Worm (Caenorhabditis elegans) whole organism, mixed stage, embryonic: ENCODE results near the gene Y38F2AL.12.

Experiments
- bed-3 ChIP-seq: fragments of 200-800 bp; sonication (Bioruptor generic); optimal IDR thresholded peaks from 3 replicates; lab custom pipeline; 2018; ENCODE audit warnings: mild to moderate bottlenecking, missing genetic modification characterization, moderate library complexity, missing compliant biosample characterization
- blmp-1 ChIP-seq: fragments of 150-350 bp; optimal IDR thresholded peaks from 2 replicates; lab custom pipeline; 2014; ENCODE audit warnings: missing biosample characterization, missing genetic modification characterization
- ceh-43 ChIP-seq: fragments of 200-800 bp; sonication (Bioruptor generic); optimal IDR thresholded peaks from 2 replicates; lab custom pipeline; 2018; ENCODE audit warnings: mild to moderate bottlenecking, missing genetic modification characterization, moderate library complexity, missing compliant biosample characterization
- ceh-83 ChIP-seq: fragments of 200-800 bp; sonication (Bioruptor generic); optimal IDR thresholded peaks from 2 replicates; lab custom pipeline; 2018; ENCODE audit warnings: mild to moderate bottlenecking, missing genetic modification characterization, missing compliant biosample characterization
- ces-1 ChIP-seq: fragments of 150-350 bp; optimal IDR thresholded peaks from 2 replicates; lab custom pipeline; 2014; ENCODE audit warnings: missing biosample characterization, missing genetic modification reagents, missing genetic modification characterization
- cnd-1 ChIP-seq: fragments of 200-800 bp; sonication (Bioruptor generic); optimal IDR thresholded peaks from 2 replicates; lab custom pipeline; 2018; ENCODE audit warnings: mild to moderate bottlenecking, missing genetic modification characterization, missing compliant biosample characterization
- drap-1 ChIP-seq: fragments of 200-800 bp; sonication (Bioruptor generic); optimal IDR thresholded peaks from 3 replicates; lab custom pipeline; 2018; ENCODE audit warnings: mild to moderate bottlenecking, missing genetic modification characterization, missing compliant biosample characterization
- elt-1 ChIP-seq: sonication (generic microtip); optimal IDR thresholded peaks from 2 replicates; lab custom pipeline; 2017; ENCODE audit warnings: missing genetic modification characterization, mild to moderate bottlenecking, missing compliant biosample characterization, antibody characterized with exemption, moderate library complexity, borderline replicate concordance; ENCODE audit not compliant: insufficient read depth
- elt-3 ChIP-seq: fragments of 150-350 bp; optimal IDR thresholded peaks from 2 replicates; lab custom pipeline; 2014; ENCODE audit warnings: missing biosample characterization, missing genetic modification characterization
- flh-1 ChIP-seq: fragments of 200-800 bp; sonication (Bioruptor generic); optimal IDR thresholded peaks from 2 replicates; lab custom pipeline; 2018; ENCODE audit warnings: mild to moderate bottlenecking, missing genetic modification characterization, moderate library complexity, missing compliant biosample characterization
- ham-2 ChIP-seq: fragments of 200-800 bp; sonication (Bioruptor generic); optimal IDR thresholded peaks from 2 replicates; lab custom pipeline; 2018; ENCODE audit warnings: mild to moderate bottlenecking, missing genetic modification characterization, missing compliant biosample characterization
- hlh-1 ChIP-seq: fragments of 150-350 bp; optimal IDR thresholded peaks from 2 replicates; lab custom pipeline; 2014; ENCODE audit warnings: missing biosample characterization, missing genetic modification reagents, missing genetic modification characterization
- lin-32 ChIP-seq: fragments of 200-800 bp; sonication (Bioruptor generic); optimal IDR thresholded peaks from 2 replicates; lab custom pipeline; 2018; ENCODE audit warnings: mild to moderate bottlenecking, missing genetic modification characterization, missing compliant biosample characterization
- lsy-2 ChIP-seq: fragments of 150-350 bp; optimal IDR thresholded peaks from 2 replicates; lab custom pipeline; 2014; ENCODE audit warnings: missing biosample characterization, missing genetic modification characterization
- mab-5 ChIP-seq: fragments of 150-350 bp; optimal IDR thresholded peaks from 2 replicates; lab custom pipeline; 2014; ENCODE audit warnings: missing biosample characterization, missing genetic modification characterization
- mep-1 ChIP-seq: fragments of 150-350 bp; optimal IDR thresholded peaks from 2 replicates; lab custom pipeline; 2017; ENCODE audit warnings: missing biosample characterization, missing genetic modification reagents, missing genetic modification characterization, inconsistent platforms
- mls-2 ChIP-seq: sonication (generic microtip); optimal IDR thresholded peaks from 2 replicates; lab custom pipeline; 2016; ENCODE audit warnings: mild to moderate bottlenecking, missing genetic modification characterization, moderate library complexity, missing compliant biosample characterization
- nhr-12 ChIP-seq: fragments of 150-350 bp; optimal IDR thresholded peaks from 2 replicates; lab custom pipeline; 2014; ENCODE audit warnings: missing biosample characterization, missing genetic modification characterization
- nhr-2 ChIP-seq: fragments of 150-350 bp; optimal IDR thresholded peaks from 2 replicates; lab custom pipeline; 2014; ENCODE audit warnings: missing biosample characterization, missing genetic modification characterization
- nhr-237 ChIP-seq: fragments of 150-350 bp; optimal IDR thresholded peaks from 2 replicates; lab custom pipeline; 2014; ENCODE audit warnings: missing biosample characterization, missing genetic modification characterization
- nhr-76 ChIP-seq: sonication (generic microtip); optimal IDR thresholded peaks from 2 replicates; lab custom pipeline; 2017; ENCODE audit warnings: missing biosample characterization, missing genetic modification characterization
- pha-4 ChIP-seq: fragments of 150-350 bp; optimal IDR thresholded peaks from 2 replicates; lab custom pipeline; 2018; ENCODE audit warnings: missing biosample characterization, missing genetic modification reagents, missing genetic modification characterization
- sem-2 ChIP-seq: fragments of 200-800 bp; sonication (Bioruptor generic); optimal IDR thresholded peaks from 2 replicates; lab custom pipeline; 2018; ENCODE audit warnings: mild to moderate bottlenecking, missing genetic modification characterization, missing compliant biosample characterization
- snpc-4 ChIP-seq: fragments of 150-350 bp; optimal IDR thresholded peaks from 2 replicates; lab custom pipeline; 2014; ENCODE audit warnings: missing biosample characterization, missing genetic modification characterization
- sptf-1 ChIP-seq: sonication (generic microtip); optimal IDR thresholded peaks from 2 replicates; lab custom pipeline; 2017; ENCODE audit warnings: mild to moderate bottlenecking, missing genetic modification characterization, moderate library complexity, missing compliant biosample characterization
- tbx-8 ChIP-seq: fragments of 200-800 bp; sonication (Bioruptor generic); optimal IDR thresholded peaks from 2 replicates; lab custom pipeline; 2018; ENCODE audit warnings: mild to moderate bottlenecking, missing genetic modification characterization, moderate library complexity, missing compliant biosample characterization
- unc-120 ChIP-seq: sonication (generic microtip); optimal IDR thresholded peaks from 2 replicates; lab custom pipeline; 2017; ENCODE audit warnings: missing genetic modification characterization, missing compliant biosample characterization; ENCODE audit not compliant: poor library complexity, severe bottlenecking
- unc-39 ChIP-seq: fragments of 150-350 bp; optimal IDR thresholded peaks from 2 replicates; lab custom pipeline; 2014; ENCODE audit warnings: missing biosample characterization, missing genetic modification characterization
- unc-62 ChIP-seq: fragments of 150-350 bp; optimal IDR thresholded peaks from 2 replicates; lab custom pipeline; 2014; ENCODE audit warnings: missing biosample characterization, missing genetic modification reagents, missing genetic modification characterization
- zip-8 ChIP-seq: fragments of 150-350 bp; optimal IDR thresholded peaks from 2 replicates; lab custom pipeline; 2014; ENCODE audit warnings: missing biosample characterization, missing genetic modification characterization
- ztf-11 ChIP-seq: fragments of 150-350 bp; optimal IDR thresholded peaks from 2 replicates; lab custom pipeline; 2014; ENCODE audit warnings: missing biosample characterization, missing genetic modification characterization

Gene Y38F2AL.12

ce11 chrIV:2307374-2307773, 9.0 kb upstream of the Y38F2AL.12 start:
- peak; percentile 21 for TF ChIP-seq sptf-1 (tag; lab: Kevin White, UChicago)
- no peak for TF ChIP-seq mls-2 (tag; lab: Kevin White, UChicago)
- no peak for TF ChIP-seq nhr-12 (tag; lab: Kevin White, UChicago)
- TF ChIP-seq, all 35 proteins: peak for 1

- TF ChIP-seq nhr-12 (tag; lab: Kevin White, UChicago) (no peak), unc-120 (tag; lab: Kevin White, UChicago) (no peak), zip-8 (peak; percentile 3), snpc-4 (tag; lab: Kevin White, UChicago) (no peak), mep-1 (no peak), drap-1 (GFP tag; lab: Kevin White, UChicago) (no peak), nhr-2 (tag; lab: Kevin White, UChicago) (no peak), pha-4 (tag; lab: Kevin White, UChicago) (no peak)
Observed at ce11 chrIV:2308203-2308602, 8.2 kb upstream of the Y38F2AL.12 start.

- TF ChIP-seq ceh-83 (GFP tag; lab: Kevin White, UChicago) (no peak), hlh-1 (tag; lab: Kevin White, UChicago) (no peak), tbx-8 (no peak), sem-2 (GFP tag; lab: Kevin White, UChicago) (no peak), bed-3 (GFP tag; lab: Kevin White, UChicago) (no peak), snpc-4 (tag; lab: Kevin White, UChicago) (no peak)
Observed at ce11 chrIV:2311554-2311953, 4.8 kb upstream of the Y38F2AL.12 start.

ce11 chrIV:2313721-2314683, 2.4 kb upstream of the Y38F2AL.12 start, which contains the start of gene vha-11:
vha-11 (minus strand) TSS chrIV:2314567.
- TF ChIP-seq lin-32 (GFP tag; lab: Kevin White, UChicago) (no peak), blmp-1 (tag; lab: Kevin White, UChicago) (no peak), unc-120 (tag; lab: Kevin White, UChicago) (no peak), sptf-1 (tag; lab: Kevin White, UChicago) (no peak), mls-2 (tag; lab: Kevin White, UChicago) (no peak), unc-62 (GFP tag; lab: Kevin White, UChicago) (no peak), nhr-76 (no peak), sem-2 (GFP tag; lab: Kevin White, UChicago) (no peak), pha-4 (tag; lab: Kevin White, UChicago) (no peak), ztf-11 (no peak), zip-8 (no peak), snpc-4 (tag; lab: Kevin White, UChicago) (no peak), bed-3 (GFP tag; lab: Kevin White, UChicago) (no peak), mab-5 (tag; lab: Kevin White, UChicago) (no peak), nhr-2 (tag; lab: Kevin White, UChicago) (no peak), nhr-237 (no peak), hlh-1 (tag; lab: Kevin White, UChicago) (no peak), ceh-43 (no peak)
- TF ChIP-seq, all 35 proteins: peak for 0

ce11 chrIV:2314862-2315261, 1.5 kb upstream of the Y38F2AL.12 start:
- no peak for TF ChIP-seq sptf-1 (tag; lab: Kevin White, UChicago)
- TF ChIP-seq unc-62 (GFP tag; lab: Kevin White, UChicago) = no peak
- no peak for TF ChIP-seq elt-3
- TF ChIP-seq flh-1 (GFP tag; lab: Kevin White, UChicago) = no peak
- no peak for TF ChIP-seq blmp-1 (tag; lab: Kevin White, UChicago)
- no peak for TF ChIP-seq unc-39 (tag; lab: Kevin White, UChicago)
- no peak for TF ChIP-seq ces-1 (GFP tag; lab: Kevin White, UChicago)
- no peak for TF ChIP-seq lsy-2 (tag; lab: Kevin White, UChicago)
- TF ChIP-seq cnd-1 (tag; lab: Kevin White, UChicago) = no peak
- TF ChIP-seq bed-3 (GFP tag; lab: Kevin White, UChicago) = no peak
- TF ChIP-seq nhr-12 (tag; lab: Kevin White, UChicago) = no peak
- TF ChIP-seq ham-2 = no peak
- TF ChIP-seq elt-1 = no peak
- no peak for TF ChIP-seq snpc-4 (tag; lab: Kevin White, UChicago)
- no peak for TF ChIP-seq mep-1
